Worm (Caenorhabditis elegans) whole organism, L2 larva: ENCODE data around the gene M01A8.1.
A peak's percentile ranks its signal among the peaks of the same experiment; 100 is the strongest.

Experiments
- C34F6.9 ChIP-seq: fragments of 150-350 bp; optimal IDR thresholded peaks from 2 replicates; lab custom pipeline; 2014; ENCODE audit warnings: missing biosample characterization, missing genetic modification characterization
- F13H6.1 ChIP-seq: sonication (generic microtip); optimal IDR thresholded peaks from 2 replicates; lab custom pipeline; 2016; ENCODE audit warnings: missing genetic modification characterization, missing compliant biosample characterization
- Y55F3AM.14 ChIP-seq: fragments of 200-800 bp; sonication (Bioruptor generic); optimal IDR thresholded peaks from 2 replicates; lab custom pipeline; 2018; ENCODE audit warnings: mild to moderate bottlenecking, missing genetic modification characterization, missing compliant biosample characterization
- ZK546.5 ChIP-seq: sonication (generic microtip); optimal IDR thresholded peaks from 2 replicates; lab custom pipeline; 2017; ENCODE audit warnings: missing biosample characterization, missing genetic modification characterization
- alr-1 ChIP-seq: fragments of 150-350 bp; optimal IDR thresholded peaks from 2 replicates; lab custom pipeline; 2014; ENCODE audit warnings: missing biosample characterization, missing genetic modification characterization
- ama-1 ChIP-seq: fragments of 150-350 bp; optimal IDR thresholded peaks from 2 replicates; lab custom pipeline; 2018; ENCODE audit warnings: inconsistent platforms
- blmp-1 ChIP-seq: sonication (generic microtip); optimal IDR thresholded peaks from 2 replicates; lab custom pipeline; 2017; ENCODE audit warnings: missing genetic modification characterization, mild to moderate bottlenecking, missing compliant biosample characterization, antibody characterized with exemption, moderate library complexity; ENCODE audit not compliant: insufficient read depth
- ceh-82 ChIP-seq: fragments of 150-350 bp; optimal IDR thresholded peaks from 2 replicates; lab custom pipeline; 2014; ENCODE audit warnings: missing biosample characterization, missing genetic modification characterization
- crh-2 ChIP-seq: sonication (generic microtip); optimal IDR thresholded peaks from 2 replicates; lab custom pipeline; 2017; ENCODE audit warnings: missing biosample characterization, missing genetic modification characterization
- elt-1 ChIP-seq: fragments of 150-350 bp; optimal IDR thresholded peaks from 2 replicates; lab custom pipeline; 2014; ENCODE audit warnings: missing biosample characterization, missing genetic modification characterization
- elt-3 ChIP-seq: sonication (generic microtip); optimal IDR thresholded peaks from 2 replicates; lab custom pipeline; 2017; ENCODE audit warnings: missing biosample characterization, missing genetic modification characterization
- fos-1 ChIP-seq: fragments of 150-350 bp; optimal IDR thresholded peaks from 2 replicates; lab custom pipeline; 2014; ENCODE audit warnings: missing biosample characterization, missing genetic modification characterization
- gmeb-1 ChIP-seq: fragments of 150-350 bp; optimal IDR thresholded peaks from 2 replicates; lab custom pipeline; 2014; ENCODE audit warnings: missing biosample characterization, missing genetic modification characterization
- lin-11 ChIP-seq: fragments of 150-350 bp; sonication (generic microtip); optimal IDR thresholded peaks from 2 replicates; lab custom pipeline; 2014; ENCODE audit warnings: missing biosample characterization, missing genetic modification characterization, inconsistent platforms, mixed read lengths
- lin-39 ChIP-seq: fragments of 150-350 bp; optimal IDR thresholded peaks from 2 replicates; lab custom pipeline; 2014; ENCODE audit warnings: missing biosample characterization, missing genetic modification reagents, missing genetic modification characterization
- lsy-2 ChIP-seq, 2 experiments: fragments of 150-350 bp in 1 of 2; sonication (generic microtip) in 1 of 2; optimal IDR thresholded peaks; 2 replicates each; lab custom pipeline; 2014 to 2017; ENCODE audit warnings: missing biosample characterization in 2 of 2, missing genetic modification characterization in 2 of 2
- mab-5 ChIP-seq: fragments of 150-350 bp; optimal IDR thresholded peaks from 2 replicates; lab custom pipeline; 2014; ENCODE audit warnings: missing biosample characterization, missing genetic modification characterization
- mbf-1 ChIP-seq: sonication (generic microtip); optimal IDR thresholded peaks from 2 replicates; lab custom pipeline; 2017; ENCODE audit warnings: missing biosample characterization, missing genetic modification characterization
- mdl-1 ChIP-seq, 2 experiments: fragments of 150-350 bp in 1 of 2; sonication (generic microtip) in 1 of 2; optimal IDR thresholded peaks; 2 replicates each; lab custom pipeline; 2017; ENCODE audit warnings: missing biosample characterization in 2 of 2, missing genetic modification characterization in 2 of 2
- nhr-10 ChIP-seq: sonication (generic microtip); optimal IDR thresholded peaks from 2 replicates; lab custom pipeline; 2017; ENCODE audit warnings: missing biosample characterization, missing genetic modification characterization
- nhr-11 ChIP-seq: fragments of 150-350 bp; optimal IDR thresholded peaks from 2 replicates; lab custom pipeline; 2014; ENCODE audit warnings: missing biosample characterization, missing genetic modification characterization
- nhr-129 ChIP-seq: fragments of 150-350 bp; optimal IDR thresholded peaks from 2 replicates; lab custom pipeline; 2014; ENCODE audit warnings: missing biosample characterization, missing genetic modification characterization
- nhr-237 ChIP-seq: fragments of 150-350 bp; optimal IDR thresholded peaks from 2 replicates; lab custom pipeline; 2014; ENCODE audit warnings: missing biosample characterization, missing genetic modification characterization
- nhr-25 ChIP-seq: fragments of 150-350 bp; sonication (generic microtip); optimal IDR thresholded peaks from 3 replicates; lab custom pipeline; 2014; ENCODE audit warnings: missing biosample characterization, missing genetic modification characterization
- sem-4 ChIP-seq: fragments of 150-350 bp; optimal IDR thresholded peaks from 2 replicates; lab custom pipeline; 2014; ENCODE audit warnings: missing biosample characterization, missing genetic modification reagents, missing genetic modification characterization
- skn-1 ChIP-seq: sonication (generic microtip); optimal IDR thresholded peaks from 2 replicates; lab custom pipeline; 2017; ENCODE audit warnings: missing biosample characterization, missing genetic modification characterization
- sma-3 ChIP-seq: sonication (generic microtip); optimal IDR thresholded peaks from 2 replicates; lab custom pipeline; 2016; ENCODE audit warnings: missing genetic modification reagents, missing genetic modification characterization, missing compliant biosample characterization
- sma-9 ChIP-seq, 2 experiments: fragments of 150-350 bp in 1 of 2; sonication (generic microtip) in 1 of 2; optimal IDR thresholded peaks; 2 replicates each; lab custom pipeline; 2014 to 2016; ENCODE audit warnings: missing genetic modification characterization in 2 of 2, mild to moderate bottlenecking in 1 of 2, missing biosample characterization in 1 of 2, missing compliant biosample characterization in 1 of 2, missing genetic modification reagents in 1 of 2, moderate library complexity in 1 of 2
- snpc-4 ChIP-seq: fragments of 150-350 bp; optimal IDR thresholded peaks from 2 replicates; lab custom pipeline; 2014; ENCODE audit warnings: missing biosample characterization, missing genetic modification characterization
- unc-39 ChIP-seq: fragments of 150-350 bp; optimal IDR thresholded peaks from 2 replicates; lab custom pipeline; 2014; ENCODE audit warnings: missing biosample characterization, missing genetic modification characterization
- unc-55 ChIP-seq: fragments of 150-350 bp; sonication (generic microtip); optimal IDR thresholded peaks from 3 replicates; lab custom pipeline; 2014; ENCODE audit warnings: missing biosample characterization, missing genetic modification reagents, missing genetic modification characterization
- unc-62 ChIP-seq: fragments of 150-350 bp; optimal IDR thresholded peaks from 2 replicates; lab custom pipeline; 2014; ENCODE audit warnings: missing biosample characterization, missing genetic modification reagents, missing genetic modification characterization
- zag-1 ChIP-seq: fragments of 150-350 bp; optimal IDR thresholded peaks from 2 replicates; lab custom pipeline; 2014; ENCODE audit warnings: missing biosample characterization, missing genetic modification characterization
- ztf-1 ChIP-seq: fragments of 200-800 bp; sonication (Bioruptor generic); conservative IDR thresholded peaks from 2 replicates; pipeline ENCODE4 v1.3.6; 2022; ENCODE audit warnings: missing genetic modification characterization, missing compliant biosample characterization

M01A8.1 gene

ce11 chrIII:9237626-9238025 lies 19.4 kb upstream of the M01A8.1 start:
- TF ChIP-seq fos-1 (tag; lab: Kevin White, UChicago) (peak; percentile 15), crh-2 (tag; lab: Kevin White, UChicago) (peak; percentile 9), sem-4 (tag; lab: Kevin White, UChicago) (no peak)

ce11 chrIII:9239983-9240382 lies 17.1 kb upstream of the M01A8.1 start, which contains the start of gene saeg-2:
Gene saeg-2 (plus strand): TSS chrIII:9240363.
- TF ChIP-seq C34F6.9 (tag; lab: Kevin White, UChicago) (peak; percentile 54), ama-1 (lab: Kevin White, UChicago) (no peak), mdl-1 (tag; optimal IDR thresholded peaks at IDR 0.05; lab: Kevin White, UChicago) (peak in 1 of 2 experiments; percentile 28), lin-11 (tag; lab: Kevin White, UChicago) (no peak), fos-1 (tag; lab: Kevin White, UChicago) (peak; percentile 64), lin-39 (no peak), skn-1 (tag; lab: Kevin White, UChicago) (no peak), nhr-10 (tag; lab: Kevin White, UChicago) (no peak), elt-1 (tag; lab: Kevin White, UChicago) (no peak), crh-2 (tag; lab: Kevin White, UChicago) (no peak), nhr-25 (tag; lab: Kevin White, UChicago) (no peak), nhr-237 (tag; lab: Kevin White, UChicago) (no peak), ZK546.5 (tag; lab: Kevin White, UChicago) (no peak), zag-1 (tag; lab: Kevin White, UChicago) (no peak), lsy-2 (tag; optimal IDR thresholded peaks at IDR 0.05; lab: Kevin White, UChicago) (peak; percentile 17 to 47), alr-1 (tag; lab: Kevin White, UChicago) (no peak), nhr-129 (tag; lab: Kevin White, UChicago) (peak; percentile 78), sma-9 (GFP tag; optimal IDR thresholded peaks at IDR 0.05; lab: Kevin White, UChicago) (peak; percentile 35), sma-9 (tag; optimal IDR thresholded peaks at IDR 0.05; lab: Kevin White, UChicago) (no peak), F13H6.1 (tag; lab: Kevin White, UChicago) (peak; percentile 58), gmeb-1 (tag; lab: Kevin White, UChicago) (peak; percentile 39), unc-55 (peak; percentile 72), ztf-1 (no peak), nhr-11 (no peak), sma-3 (GFP tag; lab: Kevin White, UChicago) (no peak)

ce11 chrIII:9242675-9243074 lies 14.4 kb upstream of the M01A8.1 start, which contains the start of gene dat-1:
Gene dat-1 (plus strand): TSS chrIII:9242975.
- no peak for TF ChIP-seq elt-3 (tag; lab: Kevin White, UChicago)
- no peak for TF ChIP-seq sem-4 (tag; lab: Kevin White, UChicago)
- no peak for TF ChIP-seq blmp-1
- no peak for TF ChIP-seq mab-5
- TF ChIP-seq gmeb-1 (tag; lab: Kevin White, UChicago), result no peak
- TF ChIP-seq unc-55, result no peak
- no peak for TF ChIP-seq nhr-129 (tag; lab: Kevin White, UChicago)
- TF ChIP-seq mdl-1 (tag; optimal IDR thresholded peaks at IDR 0.05; lab: Kevin White, UChicago), result no peak
- TF ChIP-seq unc-39 (tag; lab: Kevin White, UChicago), result no peak
- no peak for TF ChIP-seq zag-1 (tag; lab: Kevin White, UChicago)
- TF ChIP-seq sma-9 (GFP tag; optimal IDR thresholded peaks at IDR 0.05; lab: Kevin White, UChicago), result no peak
- TF ChIP-seq sma-9 (tag; optimal IDR thresholded peaks at IDR 0.05; lab: Kevin White, UChicago), result no peak
- no peak for TF ChIP-seq mbf-1 (tag; lab: Kevin White, UChicago)
- no peak for TF ChIP-seq nhr-25 (tag; lab: Kevin White, UChicago)
- TF ChIP-seq, all 48 proteins: peak for 0

- no peak for TF ChIP-seq unc-62
- no peak for TF ChIP-seq blmp-1
- TF ChIP-seq sma-9 (GFP tag; optimal IDR thresholded peaks at IDR 0.05; lab: Kevin White, UChicago), result no peak
- no peak for TF ChIP-seq sma-9 (tag; optimal IDR thresholded peaks at IDR 0.05; lab: Kevin White, UChicago)
- no peak for TF ChIP-seq alr-1 (tag; lab: Kevin White, UChicago)
- TF ChIP-seq Y55F3AM.14 (GFP tag; lab: Kevin White, UChicago), result no peak
- TF ChIP-seq unc-55, result no peak
- no peak for TF ChIP-seq snpc-4 (tag; lab: Kevin White, UChicago)
- TF ChIP-seq mab-5, result no peak
- TF ChIP-seq ceh-82 (tag; lab: Kevin White, UChicago), result no peak
These were observed 9.8 kb upstream of the M01A8.1 start, which contains the start of gene T02C1.1 for ce11 chrIII:9247221-9247620. Gene T02C1.1 (plus strand): TSS chrIII:9247525.
